Fruit fly (Drosophila melanogaster): ENCODE measurements around the gene CG13856.

Gene CG13856

DNA sequence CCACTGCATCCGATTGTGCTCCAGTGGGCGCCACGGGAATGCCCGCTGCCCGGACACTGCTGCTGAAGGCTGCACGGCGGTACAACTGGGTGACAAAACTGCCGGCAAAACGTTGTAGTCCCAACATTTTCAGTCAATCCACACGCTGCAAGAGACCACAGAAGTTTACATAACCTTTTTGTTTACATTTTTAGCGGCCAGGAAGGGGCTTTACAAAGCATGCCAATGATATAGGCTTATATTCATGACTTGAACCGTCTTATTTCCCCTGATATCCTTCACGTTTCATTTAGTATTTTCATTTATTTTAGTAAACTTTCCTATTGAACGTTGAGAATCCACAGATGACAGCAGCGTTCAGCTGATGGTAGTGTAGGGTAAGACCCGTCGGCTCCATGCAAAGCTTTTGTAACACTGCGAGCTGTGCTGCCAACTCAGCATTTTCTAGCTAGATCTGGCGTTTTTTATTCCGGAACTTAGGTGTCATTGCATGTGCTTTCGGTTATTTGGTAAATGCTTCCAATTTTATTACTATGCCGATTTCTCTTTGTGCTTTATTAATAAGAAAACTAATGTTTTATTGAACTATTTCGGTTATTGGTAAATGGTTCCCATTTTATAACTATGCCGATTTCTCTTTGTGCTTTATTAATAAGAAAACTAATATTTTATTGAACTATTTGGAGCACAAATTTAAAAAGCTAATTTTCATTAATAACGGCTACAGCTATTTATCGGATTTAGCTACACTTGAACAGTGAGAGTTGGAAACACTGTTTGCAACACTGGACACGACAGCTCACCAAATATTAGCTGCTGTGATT lies 8.3 kb downstream of the CG13856 start, which contains the start of the genes CG13850 and lqfR (continued):
- TF ChIP-seq kni (GFP tag; optimal IDR thresholded peaks at IDR 0.05), result peak; percentile 64
- peak; percentile 75 for TF ChIP-seq tx (GFP tag; optimal IDR thresholded peaks at IDR 0.05)
- TF ChIP-seq CG4617 (GFP tag; optimal IDR thresholded peaks at IDR 0.05; ENCODE audit: borderline replicate concordance), result peak; percentile 40
- peak; percentile 79 for TF ChIP-seq slbo (GFP tag; IDR thresholded peaks at IDR 0.05)
- peak; percentile 48 for TF ChIP-seq gro (GFP tag; optimal IDR thresholded peaks at IDR 0.05)
- TF ChIP-seq CG6854 (GFP tag; optimal IDR thresholded peaks at IDR 0.05), result peak; percentile 6
- no peak for TF ChIP-seq ato (GFP tag; IDR thresholded peaks at IDR 0.05; ENCODE audit: partially characterized antibody)
- TF ChIP-seq slou (GFP tag; optimal IDR thresholded peaks at IDR 0.05), result peak; percentile 47
- no peak for TF ChIP-seq sr (GFP tag; IDR thresholded peaks at IDR 0.05)
- no peak for TF ChIP-seq CG14014 (GFP tag; IDR thresholded peaks at IDR 0.05)
- TF ChIP-seq ftz-f1 (GFP tag; optimal IDR thresholded peaks at IDR 0.05), result peak; percentile 12
- TF ChIP-seq B-H1 (GFP tag; IDR thresholded peaks at IDR 0.05), result no peak
- peak; percentile 22 for TF ChIP-seq CG9797 (GFP tag; optimal IDR thresholded peaks at IDR 0.05)
- TF ChIP-seq rib (GFP tag; IDR thresholded peaks at IDR 0.05), result 0 out of 2 replicates have a peak, but pooled peaks have one; percentile 39
- TF ChIP-seq CG11560 (tag; IDR thresholded peaks at IDR 0.05), result no peak; the same call in 2 of the 3 replicates
- TF ChIP-seq tin (GFP tag; optimal IDR thresholded peaks at IDR 0.05), result peak; percentile 79
- TF ChIP-seq CG2875 (GFP tag; optimal IDR thresholded peaks at IDR 0.05), result peak; percentile 28
- TF ChIP-seq Bdp1 (GFP tag; optimal IDR thresholded peaks at IDR 0.05), result peak; percentile 60
- TF ChIP-seq en (GFP tag; optimal IDR thresholded peaks at IDR 0.05), result peak; percentile 54
- TF ChIP-seq B-H2 (GFP tag; optimal IDR thresholded peaks at IDR 0.05), result peak; percentile 47
- no peak for TF ChIP-seq mirr (GFP tag; optimal IDR thresholded peaks at IDR 0.05)
- TF ChIP-seq CrebB (tag; optimal IDR thresholded peaks at IDR 0.05), result no peak
- TF ChIP-seq CG10462 (GFP tag; optimal IDR thresholded peaks at IDR 0.05), result peak; percentile 58
- TF ChIP-seq gfzf (GFP tag; optimal IDR thresholded peaks at IDR 0.05), result peak; percentile 28
- peak; percentile 66 for TF ChIP-seq Mad (GFP tag; optimal IDR thresholded peaks at IDR 0.05)
- peak; percentile 9 for TF ChIP-seq CG17802 (tag; optimal IDR thresholded peaks at IDR 0.05)
- TF ChIP-seq CG1832 (GFP tag; optimal IDR thresholded peaks at IDR 0.05), result no peak
- TF ChIP-seq CG15073 (GFP tag; optimal IDR thresholded peaks at IDR 0.05), result no peak
- TF ChIP-seq cato (GFP tag; optimal IDR thresholded peaks at IDR 0.05; ENCODE audit: borderline replicate concordance), result peak; percentile 58
- no peak for TF ChIP-seq p53 (GFP tag; optimal IDR thresholded peaks at IDR 0.05)
- TF ChIP-seq Adf1 (GFP tag; IDR thresholded peaks at IDR 0.05), result no peak
- TF ChIP-seq cg (GFP tag; optimal IDR thresholded peaks at IDR 0.05), result no peak
- TF ChIP-seq ase (GFP tag; IDR thresholded peaks at IDR 0.05), result 0 out of 3 replicates have a peak, but pooled peaks have one; percentile 39
- no peak; the same call in 1 of the 3 replicates for TF ChIP-seq H15 (GFP tag; IDR thresholded peaks at IDR 0.05)
- peak; percentile 45; the same call in 1 of the 3 replicates for TF ChIP-seq ken (GFP tag; IDR thresholded peaks at IDR 0.05)
- TF ChIP-seq corto (GFP tag; optimal IDR thresholded peaks at IDR 0.05), result peak; percentile 17
- TF ChIP-seq CG4854 (GFP tag; optimal IDR thresholded peaks at IDR 0.05), result peak; percentile 79
- peak; percentile 28 for TF ChIP-seq ab (GFP tag; optimal IDR thresholded peaks at IDR 0.05)
- peak; percentile 75; the same call in 2 of the 3 replicates for TF ChIP-seq dysf (GFP tag; IDR thresholded peaks at IDR 0.05)
- TF ChIP-seq Ets97D (GFP tag; optimal IDR thresholded peaks at IDR 0.05), result peak; percentile 70
- TF ChIP-seq Max (GFP tag; optimal IDR thresholded peaks at IDR 0.05), result peak; percentile 86
- TF ChIP-seq Nf-YC (tag; optimal IDR thresholded peaks at IDR 0.05), result no peak
- 0 out of 2 replicates have a peak, but pooled peaks have one; percentile 4 for TF ChIP-seq CG10321 (GFP tag; IDR thresholded peaks at IDR 0.05)
- TF ChIP-seq Gsc (GFP tag; IDR thresholded peaks at IDR 0.05), result no peak
- TF ChIP-seq CG3995 (GFP tag; optimal IDR thresholded peaks at IDR 0.05), result peak; percentile 69
- no peak for TF ChIP-seq zf30C (GFP tag; optimal IDR thresholded peaks at IDR 0.05)
- no peak for TF ChIP-seq gce (GFP tag; IDR thresholded peaks at IDR 0.05)
- peak; percentile 64 for TF ChIP-seq lmd (GFP tag; IDR thresholded peaks at IDR 0.05)
- peak; percentile 40; the same call in 1 of the 2 replicates for TF ChIP-seq CG11085 (GFP tag; IDR thresholded peaks at IDR 0.05)
